Worm (Caenorhabditis elegans): ENCODE measurements around the gene ckr-2.

- no peak for TF ChIP-seq sma-3 (GFP tag; optimal IDR thresholded peaks at IDR 0.05)
- TF ChIP-seq aly-2 (tag; optimal IDR thresholded peaks at IDR 0.05): no peak
- TF ChIP-seq lin-13 (GFP tag; optimal IDR thresholded peaks at IDR 0.05): no peak
- no peak for TF ChIP-seq unc-62 (GFP tag; optimal IDR thresholded peaks at IDR 0.05)
Observed at ce11 chrIII:1982597-1983244, 38.7 kb downstream of the ckr-2 start, which contains the start of gene srd-66.

All from whole organism, L2 larva.